Worm (Caenorhabditis elegans): Measurements from ENCODE around the gene F38H4.5.

ce11 chrIV:11901215-11901614 lies 49.2 kb downstream of the F38H4.5 start:
- no peak for TF ChIP-seq nhr-237 (tag; optimal IDR thresholded peaks at IDR 0.05)
- TF ChIP-seq dpl-1 (GFP tag; optimal IDR thresholded peaks at IDR 0.05), result no peak
- no peak for TF ChIP-seq pqm-1 (tag; optimal IDR thresholded peaks at IDR 0.05)
- no peak for TF ChIP-seq snpc-4 (tag; optimal IDR thresholded peaks at IDR 0.05)
- no peak for TF ChIP-seq F49E8.2 (tag; optimal IDR thresholded peaks at IDR 0.05; ENCODE audit: borderline replicate concordance)
- no peak for TF ChIP-seq nhr-6 (tag; optimal IDR thresholded peaks at IDR 0.05)
- no peak for TF ChIP-seq ceh-32 (tag; optimal IDR thresholded peaks at IDR 0.05; ENCODE audit: poor library complexity)
- no peak for TF ChIP-seq ZK546.5 (tag; optimal IDR thresholded peaks at IDR 0.05)
- no peak for TF ChIP-seq dve-1 (tag; optimal IDR thresholded peaks at IDR 0.05; ENCODE audit: insufficient read depth)
- TF ChIP-seq nhr-11 (tag; optimal IDR thresholded peaks at IDR 0.05), result no peak
- no peak for TF ChIP-seq nhr-77 (tag; optimal IDR thresholded peaks at IDR 0.05)
- TF ChIP-seq egl-27 (tag; optimal IDR thresholded peaks at IDR 0.05), result no peak

Data from whole organism, L4 larva.